Worm (Caenorhabditis elegans) whole organism, L4/young adult: ENCODE results near the gene fust-1.

Source experiments
- W03F9.2 ChIP-seq: fragments of 150-350 bp; optimal IDR thresholded peaks from 2 replicates; lab custom pipeline; 2014; ENCODE audit warnings: missing biosample characterization, missing genetic modification characterization
- dao-5 ChIP-seq: sonication (generic microtip); optimal IDR thresholded peaks from 2 replicates; lab custom pipeline; 2016; ENCODE audit warnings: missing genotype, missing genetic modification characterization, moderate library complexity, missing compliant biosample characterization
- him-1 ChIP-seq: sonication (generic microtip); optimal IDR thresholded peaks from 2 replicates; lab custom pipeline; 2016; ENCODE audit warnings: missing genotype, missing genetic modification reagents, missing genetic modification characterization, missing compliant biosample characterization

ce11 chrII:7104794-7105613 is 47.4 kb upstream of the fust-1 start, which contains the start of the genes farl-11 and rpl-33:
- peak; percentile 37 for TF ChIP-seq him-1 (tag; lab: Kevin White, UChicago)
- TF ChIP-seq W03F9.2: peak; percentile 86
- TF ChIP-seq dao-5: no peak
